Fruit fly (Drosophila melanogaster) Kc167 (cell line): ENCODE results near the gene CG1136.

Experiments used
- psq ChIP-seq: fragments of >200 bp; optimal IDR thresholded peaks from 2 replicates; lab custom pipeline; 2017; ENCODE audit warnings: missing external identifiers
- ttk ChIP-seq: sonication (Bioruptor generic); optimal IDR thresholded peaks from 2 replicates; lab custom pipeline; 2017; ENCODE audit warnings: missing external identifiers

- TF ChIP-seq psq (lab: Kevin White, UChicago), result no peak
- TF ChIP-seq ttk (lab: Kevin White, UChicago), result no peak
Measured at dm6 chr3L:4081243-4081642, 34.8 kb downstream of the CG1136 start.
